Fruit fly (Drosophila melanogaster): Measurements from ENCODE around the gene CASK.

The CASK gene

DNA sequence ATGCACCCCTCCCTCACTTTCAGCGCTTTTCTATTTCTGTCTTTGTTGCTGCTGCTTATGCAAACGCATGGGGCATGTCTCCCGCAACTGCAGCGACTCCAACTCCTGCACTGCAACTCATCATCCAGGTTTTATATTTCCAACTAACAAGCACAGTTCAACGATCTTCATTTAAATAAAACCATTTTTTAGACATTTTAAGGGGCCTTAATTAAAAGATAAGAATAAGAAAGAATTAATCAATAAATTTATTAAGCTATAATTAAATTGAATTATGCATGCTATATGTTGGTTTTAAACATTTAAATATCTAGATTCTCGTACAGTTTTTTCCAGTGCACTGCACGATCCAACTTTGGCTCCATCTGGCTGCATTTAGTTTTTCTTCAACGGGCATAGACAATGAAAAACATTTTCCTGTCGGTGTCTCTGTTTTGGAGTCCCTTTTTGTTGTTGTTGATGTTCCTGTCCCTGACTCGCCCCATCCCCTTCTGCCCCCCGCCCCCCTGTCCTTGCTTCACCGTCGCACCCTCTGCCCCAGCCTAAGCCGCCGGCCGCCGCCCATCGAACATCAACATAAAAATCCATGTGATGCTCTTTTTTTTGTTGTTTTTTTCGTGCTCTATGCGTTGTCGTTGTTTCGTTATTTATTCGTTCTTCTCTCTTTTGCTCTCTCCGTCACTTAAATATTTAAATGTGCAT, 6.5 kb upstream of the CASK start:
- TF ChIP-seq pdm3 (GFP tag; optimal IDR thresholded peaks at IDR 0.05): peak; percentile 67
- peak; percentile 96 for TF ChIP-seq CG15336 (GFP tag; IDR thresholded peaks at IDR 0.05)
- peak; percentile 84 for TF ChIP-seq Lpt (GFP tag; optimal IDR thresholded peaks at IDR 0.05)
- TF ChIP-seq achi (GFP tag; optimal IDR thresholded peaks at IDR 0.05): peak; percentile 83
- TF ChIP-seq CG32006 (GFP tag; optimal IDR thresholded peaks at IDR 0.05): peak; percentile 93
- TF ChIP-seq CG6808 (GFP tag; optimal IDR thresholded peaks at IDR 0.05): peak; percentile 77
- TF ChIP-seq CG10631 (GFP tag; optimal IDR thresholded peaks at IDR 0.05): peak; percentile 88
- peak; percentile 18 for TF ChIP-seq Met (GFP tag; optimal IDR thresholded peaks at IDR 0.05)
- peak; percentile 52 for TF ChIP-seq CG16779 (tag; optimal IDR thresholded peaks at IDR 0.05)
- peak; percentile 0 for TF ChIP-seq lz (GFP tag; optimal IDR thresholded peaks at IDR 0.05)
- TF ChIP-seq CG10669 (GFP tag; optimal IDR thresholded peaks at IDR 0.05): peak; percentile 65
- TF ChIP-seq topi (GFP tag; optimal IDR thresholded peaks at IDR 0.05): peak; percentile 1
- TF ChIP-seq CG6276 (GFP tag; optimal IDR thresholded peaks at IDR 0.05): peak; percentile 82
- peak; percentile 77 for TF ChIP-seq acj6 (GFP tag; optimal IDR thresholded peaks at IDR 0.05)
- no peak for TF ChIP-seq CG6854 (GFP tag; optimal IDR thresholded peaks at IDR 0.05)
- TF ChIP-seq cyc (GFP tag; optimal IDR thresholded peaks at IDR 0.05): peak; percentile 13
- peak; percentile 75 for TF ChIP-seq CG11762 (GFP tag; optimal IDR thresholded peaks at IDR 0.05; ENCODE audit: insufficient read depth)
- TF ChIP-seq fd85E (GFP tag; optimal IDR thresholded peaks at IDR 0.05): no peak
- TF ChIP-seq CG8119 (GFP tag; IDR thresholded peaks at IDR 0.05): peak; percentile 92
- TF ChIP-seq ss (GFP tag; optimal IDR thresholded peaks at IDR 0.05): peak; percentile 54 to 59
- TF ChIP-seq CG1621 (tag; optimal IDR thresholded peaks at IDR 0.05): peak; percentile 60
- peak; percentile 58 for TF ChIP-seq CG7368 (GFP tag; optimal IDR thresholded peaks at IDR 0.05)
- no peak for TF ChIP-seq Hr39 (GFP tag; optimal IDR thresholded peaks at IDR 0.05)
- peak; percentile 50 for TF ChIP-seq svp (GFP tag)
- TF ChIP-seq Hr38 (GFP tag; optimal IDR thresholded peaks at IDR 0.05): no peak
- TF ChIP-seq Eip78C (GFP tag): peak; percentile 92
- TF ChIP-seq vri (GFP tag; optimal IDR thresholded peaks at IDR 0.05): no peak
- peak; percentile 80 for TF ChIP-seq Gug (GFP tag; IDR thresholded peaks at IDR 0.05)
- TF ChIP-seq esn (GFP tag; optimal IDR thresholded peaks at IDR 0.05): peak; percentile 24
- TF ChIP-seq dsx (GFP tag; optimal IDR thresholded peaks at IDR 0.05; ENCODE audit: poor library complexity, severe bottlenecking): peak; percentile 73
- TF ChIP-seq fkh (GFP tag; optimal IDR thresholded peaks at IDR 0.05): no peak
- TF ChIP-seq CG34406 (GFP tag; optimal IDR thresholded peaks at IDR 0.05): peak; percentile 57
- TF ChIP-seq CG3919 (GFP tag; optimal IDR thresholded peaks at IDR 0.05): peak; percentile 75
- TF ChIP-seq CG4318 (GFP tag; optimal IDR thresholded peaks at IDR 0.05): peak; percentile 90
- TF ChIP-seq Sox15 (GFP tag; optimal IDR thresholded peaks at IDR 0.05): no peak
- no peak for TF ChIP-seq Blimp-1 (GFP tag; optimal IDR thresholded peaks at IDR 0.05)
- TF ChIP-seq dac (GFP tag; optimal IDR thresholded peaks at IDR 0.05): peak; percentile 78
- peak; percentile 82 for TF ChIP-seq Ets96B (tag; optimal IDR thresholded peaks at IDR 0.05)
- TF ChIP-seq Ets21C (GFP tag; optimal IDR thresholded peaks at IDR 0.05): no peak
- peak; percentile 64 for TF ChIP-seq CG6792 (GFP tag; optimal IDR thresholded peaks at IDR 0.05)
- peak; percentile 84 for TF ChIP-seq net (GFP tag; optimal IDR thresholded peaks at IDR 0.05)
- TF ChIP-seq CG3032 (tag; optimal IDR thresholded peaks at IDR 0.05): peak; percentile 83
- TF ChIP-seq fd59A (GFP tag; optimal IDR thresholded peaks at IDR 0.05): peak; percentile 69
- TF ChIP-seq Sox102F (GFP tag; optimal IDR thresholded peaks at IDR 0.05): no peak
- TF ChIP-seq Eip75B (GFP tag; optimal IDR thresholded peaks at IDR 0.05): peak; percentile 64
- TF ChIP-seq CG8319 (GFP tag; optimal IDR thresholded peaks at IDR 0.05): peak; percentile 7
- TF ChIP-seq OdsH (GFP tag; optimal IDR thresholded peaks at IDR 0.05): peak; percentile 81
- peak; percentile 22 to 77 for TF ChIP-seq salr (GFP tag; optimal IDR thresholded peaks at IDR 0.05)
- no peak for TF ChIP-seq CG11902 (GFP tag; optimal IDR thresholded peaks at IDR 0.05)
- no peak for TF ChIP-seq Eip93F (GFP tag; optimal IDR thresholded peaks at IDR 0.05)
- TF ChIP-seq Smox (GFP tag; optimal IDR thresholded peaks at IDR 0.05): no peak

Data from whole organism, prepupa.